Worm (Caenorhabditis elegans) whole organism, mixed stage, embryonic: ENCODE results near the gene Y37A1B.7.

Experiments
- M03D4.4 ChIP-seq: sonication (generic microtip); optimal IDR thresholded peaks from 2 replicates; lab custom pipeline; 2017; ENCODE audit warnings: mild to moderate bottlenecking, missing genetic modification characterization, missing compliant biosample characterization
- bed-3 ChIP-seq: fragments of 200-800 bp; sonication (Bioruptor generic); optimal IDR thresholded peaks from 3 replicates; lab custom pipeline; 2018; ENCODE audit warnings: mild to moderate bottlenecking, missing genetic modification characterization, moderate library complexity, missing compliant biosample characterization
- ceh-39 ChIP-seq: fragments of 150-350 bp; optimal IDR thresholded peaks from 2 replicates; lab custom pipeline; 2014; ENCODE audit warnings: missing biosample characterization, missing genetic modification characterization
- ceh-43 ChIP-seq: fragments of 200-800 bp; sonication (Bioruptor generic); optimal IDR thresholded peaks from 2 replicates; lab custom pipeline; 2018; ENCODE audit warnings: mild to moderate bottlenecking, missing genetic modification characterization, moderate library complexity, missing compliant biosample characterization
- ceh-83 ChIP-seq: fragments of 200-800 bp; sonication (Bioruptor generic); optimal IDR thresholded peaks from 2 replicates; lab custom pipeline; 2018; ENCODE audit warnings: mild to moderate bottlenecking, missing genetic modification characterization, missing compliant biosample characterization
- ces-1 ChIP-seq: fragments of 150-350 bp; optimal IDR thresholded peaks from 2 replicates; lab custom pipeline; 2014; ENCODE audit warnings: missing biosample characterization, missing genetic modification reagents, missing genetic modification characterization
- cnd-1 ChIP-seq: fragments of 200-800 bp; sonication (Bioruptor generic); optimal IDR thresholded peaks from 2 replicates; lab custom pipeline; 2018; ENCODE audit warnings: mild to moderate bottlenecking, missing genetic modification characterization, missing compliant biosample characterization
- elt-1 ChIP-seq: sonication (generic microtip); optimal IDR thresholded peaks from 2 replicates; lab custom pipeline; 2017; ENCODE audit warnings: missing genetic modification characterization, mild to moderate bottlenecking, missing compliant biosample characterization, antibody characterized with exemption, moderate library complexity, borderline replicate concordance; ENCODE audit not compliant: insufficient read depth
- elt-3 ChIP-seq: fragments of 150-350 bp; optimal IDR thresholded peaks from 2 replicates; lab custom pipeline; 2014; ENCODE audit warnings: missing biosample characterization, missing genetic modification characterization
- flh-1 ChIP-seq: fragments of 200-800 bp; sonication (Bioruptor generic); optimal IDR thresholded peaks from 2 replicates; lab custom pipeline; 2018; ENCODE audit warnings: mild to moderate bottlenecking, missing genetic modification characterization, moderate library complexity, missing compliant biosample characterization
- ham-2 ChIP-seq: fragments of 200-800 bp; sonication (Bioruptor generic); optimal IDR thresholded peaks from 2 replicates; lab custom pipeline; 2018; ENCODE audit warnings: mild to moderate bottlenecking, missing genetic modification characterization, missing compliant biosample characterization
- lin-32 ChIP-seq: fragments of 200-800 bp; sonication (Bioruptor generic); optimal IDR thresholded peaks from 2 replicates; lab custom pipeline; 2018; ENCODE audit warnings: mild to moderate bottlenecking, missing genetic modification characterization, missing compliant biosample characterization
- lsy-2 ChIP-seq: fragments of 150-350 bp; optimal IDR thresholded peaks from 2 replicates; lab custom pipeline; 2014; ENCODE audit warnings: missing biosample characterization, missing genetic modification characterization
- mep-1 ChIP-seq: fragments of 150-350 bp; optimal IDR thresholded peaks from 2 replicates; lab custom pipeline; 2017; ENCODE audit warnings: missing biosample characterization, missing genetic modification reagents, missing genetic modification characterization, inconsistent platforms
- mls-2 ChIP-seq: sonication (generic microtip); optimal IDR thresholded peaks from 2 replicates; lab custom pipeline; 2016; ENCODE audit warnings: mild to moderate bottlenecking, missing genetic modification characterization, moderate library complexity, missing compliant biosample characterization
- nhr-2 ChIP-seq: fragments of 150-350 bp; optimal IDR thresholded peaks from 2 replicates; lab custom pipeline; 2014; ENCODE audit warnings: missing biosample characterization, missing genetic modification characterization
- nhr-28 ChIP-seq: fragments of 150-350 bp; optimal IDR thresholded peaks from 2 replicates; lab custom pipeline; 2014; ENCODE audit warnings: missing biosample characterization, missing genetic modification characterization
- pha-4 ChIP-seq: fragments of 150-350 bp; optimal IDR thresholded peaks from 2 replicates; lab custom pipeline; 2018; ENCODE audit warnings: missing biosample characterization, missing genetic modification reagents, missing genetic modification characterization
- sem-2 ChIP-seq: fragments of 200-800 bp; sonication (Bioruptor generic); optimal IDR thresholded peaks from 2 replicates; lab custom pipeline; 2018; ENCODE audit warnings: mild to moderate bottlenecking, missing genetic modification characterization, missing compliant biosample characterization
- snpc-4 ChIP-seq: fragments of 150-350 bp; optimal IDR thresholded peaks from 2 replicates; lab custom pipeline; 2014; ENCODE audit warnings: missing biosample characterization, missing genetic modification characterization
- unc-62 ChIP-seq: fragments of 150-350 bp; optimal IDR thresholded peaks from 2 replicates; lab custom pipeline; 2014; ENCODE audit warnings: missing biosample characterization, missing genetic modification reagents, missing genetic modification characterization
- zip-8 ChIP-seq: fragments of 150-350 bp; optimal IDR thresholded peaks from 2 replicates; lab custom pipeline; 2014; ENCODE audit warnings: missing biosample characterization, missing genetic modification characterization
- ztf-11 ChIP-seq: fragments of 150-350 bp; optimal IDR thresholded peaks from 2 replicates; lab custom pipeline; 2014; ENCODE audit warnings: missing biosample characterization, missing genetic modification characterization

Gene Y37A1B.7

ce11 chrIV:14015844-14016243 lies 27.7 kb downstream of the Y37A1B.7 start, which contains the start of gene srw-63:
srw-63 (minus strand) TSS chrIV:14015944.
- TF ChIP-seq elt-1 (tag; lab: Kevin White, UChicago) (no peak), M03D4.4 (tag; lab: Kevin White, UChicago) (no peak), cnd-1 (tag; lab: Kevin White, UChicago) (no peak), bed-3 (GFP tag; lab: Kevin White, UChicago) (no peak), nhr-2 (no peak)

- TF ChIP-seq lin-32 (GFP tag; lab: Kevin White, UChicago) (peak; percentile 38), ceh-39 (tag; lab: Kevin White, UChicago) (no peak), ceh-43 (peak; percentile 71), bed-3 (GFP tag; lab: Kevin White, UChicago) (peak; percentile 14), ceh-83 (peak; percentile 87), snpc-4 (tag; lab: Kevin White, UChicago) (no peak), flh-1 (GFP tag; lab: Kevin White, UChicago) (peak; percentile 26), mep-1 (tag; lab: Kevin White, UChicago) (no peak)
Measured at ce11 chrIV:14013692-14014091, 29.9 kb downstream of the Y37A1B.7 start.

ce11 chrIV:14008709-14009108 lies 34.9 kb downstream of the Y37A1B.7 start:
- no peak for TF ChIP-seq lsy-2
- TF ChIP-seq unc-62 (GFP tag; lab: Kevin White, UChicago): no peak
- TF ChIP-seq nhr-2: no peak
- TF ChIP-seq mep-1 (tag; lab: Kevin White, UChicago): no peak
- no peak for TF ChIP-seq ztf-11 (tag; lab: Kevin White, UChicago)
- no peak for TF ChIP-seq ham-2
- no peak for TF ChIP-seq ces-1 (GFP tag; lab: Kevin White, UChicago)
- no peak for TF ChIP-seq elt-1 (tag; lab: Kevin White, UChicago)
- TF ChIP-seq ceh-43: no peak
- no peak for TF ChIP-seq ceh-83
- TF ChIP-seq zip-8 (tag; lab: Kevin White, UChicago): no peak
- no peak for TF ChIP-seq mls-2 (tag; lab: Kevin White, UChicago)
- no peak for TF ChIP-seq elt-3
- no peak for TF ChIP-seq sem-2 (GFP tag; lab: Kevin White, UChicago)
- no peak for TF ChIP-seq bed-3 (GFP tag; lab: Kevin White, UChicago)
- TF ChIP-seq nhr-28 (tag; lab: Kevin White, UChicago): no peak
- TF ChIP-seq ceh-39 (tag; lab: Kevin White, UChicago): no peak
- no peak for TF ChIP-seq cnd-1 (tag; lab: Kevin White, UChicago)
- no peak for TF ChIP-seq pha-4 (tag; lab: Kevin White, UChicago)
- no peak for TF ChIP-seq lin-32 (GFP tag; lab: Kevin White, UChicago)

ce11 chrIV:14001782-14002181 lies 41.8 kb downstream of the Y37A1B.7 start:
- TF ChIP-seq ces-1 (GFP tag; lab: Kevin White, UChicago) (peak; percentile 15), ham-2 (no peak)
- TF ChIP-seq, all 35 proteins: peak for 1
